Worm (Caenorhabditis elegans) whole organism, L4 larva: ENCODE data around the gene fbxa-44.

ENCODE experiments used
- D1046.2 ChIP-seq: fragments of 200-800 bp; sonication (Bioruptor generic); IDR thresholded peaks from 2 replicates; pipeline ENCODE4 v1.3.6; 2022; ENCODE audit warnings: missing genetic modification characterization, missing compliant biosample characterization
- F10B5.3 ChIP-seq: sonication (generic microtip); optimal IDR thresholded peaks from 2 replicates; lab custom pipeline; 2016; ENCODE audit warnings: mild to moderate bottlenecking, missing genetic modification characterization, missing compliant biosample characterization
- F37D6.2 ChIP-seq: sonication (generic microtip); optimal IDR thresholded peaks from 2 replicates; lab custom pipeline; 2016; ENCODE audit warnings: mild to moderate bottlenecking, missing genetic modification characterization, missing compliant biosample characterization
- F44E2.7 ChIP-seq: fragments of 200-800 bp; sonication (Bioruptor generic); IDR thresholded peaks from 2 replicates; pipeline ENCODE4 v2.1.2; 2022; ENCODE audit warnings: missing genetic modification characterization, missing compliant biosample characterization
- R02D3.7 ChIP-seq: fragments of 150-350 bp; sonication (generic microtip); optimal IDR thresholded peaks from 3 replicates; lab custom pipeline; 2014; ENCODE audit warnings: missing biosample characterization, missing genetic modification characterization
- T26A8.4 ChIP-seq: fragments of 200-800 bp; sonication (Bioruptor generic); IDR thresholded peaks from 2 replicates; pipeline ENCODE4 v1.3.6; 2022; ENCODE audit warnings: missing genetic modification characterization, missing compliant biosample characterization
- Y48G9A.11 ChIP-seq: fragments of 200-800 bp; sonication (Bioruptor generic); IDR thresholded peaks from 2 replicates; pipeline ENCODE4 v1.3.6; 2022; ENCODE audit warnings: missing genetic modification reagents, missing genetic modification characterization, missing compliant biosample characterization
- ZK546.5 ChIP-seq, 2 experiments: sonication (generic microtip); optimal IDR thresholded peaks; 2 replicates each; lab custom pipeline; 2017; ENCODE audit warnings: missing biosample characterization in 2 of 2, missing genetic modification characterization in 2 of 2
- ama-1 ChIP-seq: fragments of 150-350 bp; optimal IDR thresholded peaks from 2 replicates; lab custom pipeline; 2014; ENCODE audit warnings: inconsistent platforms, mixed read lengths
- ceh-32 ChIP-seq: sonication (generic microtip); optimal IDR thresholded peaks from 2 replicates; lab custom pipeline; 2016; ENCODE audit warnings: mild to moderate bottlenecking, missing genetic modification characterization, missing compliant biosample characterization; ENCODE audit not compliant: poor library complexity
- ceh-44 ChIP-seq: fragments of 200-800 bp; sonication (Bioruptor generic); IDR thresholded peaks from 2 replicates; pipeline ENCODE4 v1.3.6; 2022; ENCODE audit warnings: missing genetic modification reagents, missing genetic modification characterization, missing compliant biosample characterization
- ceh-62 ChIP-seq: sonication (generic microtip); optimal IDR thresholded peaks from 2 replicates; lab custom pipeline; 2017; ENCODE audit warnings: missing biosample characterization, missing genetic modification characterization
- cey-2 ChIP-seq: sonication (generic microtip); optimal IDR thresholded peaks from 3 replicates; lab custom pipeline; 2017; ENCODE audit warnings: missing genetic modification characterization, mild to moderate bottlenecking, missing compliant biosample characterization, antibody characterized with exemption, borderline replicate concordance; ENCODE audit not compliant: insufficient read depth
- ctbp-1 ChIP-seq: fragments of 200-800 bp; sonication (Bioruptor generic); IDR thresholded peaks from 2 replicates; pipeline ENCODE4 v1.3.6; 2022; ENCODE audit warnings: missing genetic modification reagents, missing genetic modification characterization, missing compliant biosample characterization
- daf-12 ChIP-seq: fragments of 150-350 bp; optimal IDR thresholded peaks from 2 replicates; lab custom pipeline; 2014; ENCODE audit warnings: missing biosample characterization, missing genetic modification reagents, missing genetic modification characterization
- daf-16 ChIP-seq, 3 experiments: sonication (generic microtip); optimal IDR thresholded peaks; 2 replicates each; lab custom pipeline; 2016 to 2017; ENCODE audit warnings: missing genetic modification characterization in 3 of 3, missing genetic modification reagents in 3 of 3, mild to moderate bottlenecking in 2 of 3, missing compliant biosample characterization in 2 of 3, missing biosample characterization in 1 of 3, moderate library complexity in 1 of 3
- daf-8 ChIP-seq: fragments of 200-800 bp; sonication (Bioruptor generic); IDR thresholded peaks from 2 replicates; pipeline ENCODE4 v1.3.6; 2022; ENCODE audit warnings: missing genetic modification characterization, missing compliant biosample characterization
- dmd-9 ChIP-seq: fragments of 200-800 bp; sonication (Bioruptor generic); IDR thresholded peaks from 2 replicates; pipeline ENCODE4 v1.3.6; 2022; ENCODE audit warnings: missing genetic modification reagents, missing genetic modification characterization, missing compliant biosample characterization
- duxl-1 ChIP-seq: sonication (generic microtip); optimal IDR thresholded peaks from 2 replicates; lab custom pipeline; 2016; ENCODE audit warnings: mild to moderate bottlenecking, missing genetic modification characterization, moderate library complexity, missing compliant biosample characterization; ENCODE audit not compliant: poor library complexity
- egl-27 ChIP-seq: sonication (generic microtip); optimal IDR thresholded peaks from 3 replicates; lab custom pipeline; 2017; ENCODE audit warnings: missing biosample characterization, missing genetic modification reagents, missing genetic modification characterization
- hmg-1.1 ChIP-seq: fragments of 200-800 bp; sonication (Bioruptor generic); IDR thresholded peaks from 2 replicates; pipeline ENCODE4 v1.3.6; 2022; ENCODE audit warnings: missing genetic modification reagents, missing genetic modification characterization, missing compliant biosample characterization
- lin-13 ChIP-seq: fragments of 150-350 bp; optimal IDR thresholded peaks from 2 replicates; lab custom pipeline; 2014; ENCODE audit warnings: missing biosample characterization, missing genetic modification reagents, missing genetic modification characterization
- madf-5 ChIP-seq, 2 experiments: fragments of 200-800 bp; sonication (Bioruptor generic); IDR thresholded peaks; 2 replicates each; pipeline ENCODE4 v1.3.6; 2022; ENCODE audit warnings: missing compliant biosample characterization in 2 of 2, missing genetic modification characterization in 2 of 2
- madf-9 ChIP-seq: fragments of 200-800 bp; sonication (Bioruptor generic); conservative IDR thresholded peaks from 2 replicates; pipeline ENCODE4 v1.3.6; 2022; ENCODE audit warnings: missing genetic modification reagents, missing genetic modification characterization, missing compliant biosample characterization
- nhr-10 ChIP-seq: fragments of 150-350 bp; optimal IDR thresholded peaks from 2 replicates; lab custom pipeline; 2014; ENCODE audit warnings: missing biosample characterization, missing genetic modification characterization
- nhr-42 ChIP-seq: fragments of 200-800 bp; sonication (Bioruptor generic); IDR thresholded peaks from 2 replicates; pipeline ENCODE4 v1.3.6; 2022; ENCODE audit warnings: missing genetic modification characterization, missing compliant biosample characterization
- nhr-76 ChIP-seq: fragments of 150-350 bp; optimal IDR thresholded peaks from 2 replicates; lab custom pipeline; 2014; ENCODE audit warnings: missing biosample characterization, missing genetic modification characterization
- php-3 ChIP-seq: fragments of 200-800 bp; sonication (Bioruptor generic); IDR thresholded peaks from 2 replicates; pipeline ENCODE4 v1.3.6; 2022; ENCODE audit warnings: missing genetic modification reagents, missing genetic modification characterization, missing compliant biosample characterization
- pqm-1 ChIP-seq: sonication (generic microtip); optimal IDR thresholded peaks from 2 replicates; lab custom pipeline; 2017; ENCODE audit warnings: missing biosample characterization, missing genetic modification characterization
- saeg-2 ChIP-seq: fragments of 200-800 bp; sonication (Bioruptor generic); IDR thresholded peaks from 2 replicates; pipeline ENCODE4 v1.3.6; 2022; ENCODE audit warnings: missing genetic modification reagents, missing genetic modification characterization, missing compliant biosample characterization
- sdz-12 ChIP-seq: fragments of 200-800 bp; sonication (Bioruptor generic); optimal IDR thresholded peaks from 2 replicates; lab custom pipeline; 2018; ENCODE audit warnings: mild to moderate bottlenecking, missing genetic modification characterization, missing compliant biosample characterization
- set-16 ChIP-seq: fragments of 200-800 bp; sonication (Bioruptor generic); IDR thresholded peaks from 2 replicates; pipeline ENCODE4 v1.3.6; 2022; ENCODE audit warnings: missing genetic modification reagents, missing genetic modification characterization, missing compliant biosample characterization
- spr-1 ChIP-seq: sonication (generic microtip); optimal IDR thresholded peaks from 2 replicates; lab custom pipeline; 2016; ENCODE audit warnings: mild to moderate bottlenecking, missing genetic modification characterization, missing compliant biosample characterization
- tag-97 ChIP-seq: fragments of 200-800 bp; sonication (Bioruptor generic); IDR thresholded peaks from 2 replicates; pipeline ENCODE4 v1.3.6; 2022; ENCODE audit warnings: missing genetic modification characterization, missing compliant biosample characterization
- unc-130 ChIP-seq: sonication (generic microtip); optimal IDR thresholded peaks from 2 replicates; lab custom pipeline; 2016; ENCODE audit warnings: missing genetic modification reagents, missing genetic modification characterization, missing compliant biosample characterization
- unc-62 ChIP-seq, 3 experiments: fragments of 150-350 bp in 1 of 3; sonication (generic microtip); optimal IDR thresholded peaks in 2 of 3; peaks in 1 of 3; 1 replicate in 1 of 3; 2 replicates in 2 of 3; lab custom pipeline; 2014 to 2017; ENCODE audit warnings: missing biosample characterization in 3 of 3, missing genetic modification characterization in 3 of 3, missing genetic modification reagents in 3 of 3, missing genotype in 1 of 3
- vab-7 ChIP-seq: fragments of 200-800 bp; sonication (Bioruptor generic); IDR thresholded peaks from 2 replicates; pipeline ENCODE4 v1.3.6; 2022; ENCODE audit warnings: missing genetic modification reagents, missing genetic modification characterization, missing compliant biosample characterization
- zip-11 ChIP-seq: fragments of 200-800 bp; sonication (Bioruptor generic); IDR thresholded peaks from 2 replicates; pipeline ENCODE4 v1.3.6; 2022; ENCODE audit warnings: missing genetic modification characterization, missing compliant biosample characterization
- zip-2 ChIP-seq: fragments of 150-350 bp; optimal IDR thresholded peaks from 2 replicates; lab custom pipeline; 2014; ENCODE audit warnings: missing biosample characterization, missing genetic modification characterization

The fbxa-44 gene

DNA sequence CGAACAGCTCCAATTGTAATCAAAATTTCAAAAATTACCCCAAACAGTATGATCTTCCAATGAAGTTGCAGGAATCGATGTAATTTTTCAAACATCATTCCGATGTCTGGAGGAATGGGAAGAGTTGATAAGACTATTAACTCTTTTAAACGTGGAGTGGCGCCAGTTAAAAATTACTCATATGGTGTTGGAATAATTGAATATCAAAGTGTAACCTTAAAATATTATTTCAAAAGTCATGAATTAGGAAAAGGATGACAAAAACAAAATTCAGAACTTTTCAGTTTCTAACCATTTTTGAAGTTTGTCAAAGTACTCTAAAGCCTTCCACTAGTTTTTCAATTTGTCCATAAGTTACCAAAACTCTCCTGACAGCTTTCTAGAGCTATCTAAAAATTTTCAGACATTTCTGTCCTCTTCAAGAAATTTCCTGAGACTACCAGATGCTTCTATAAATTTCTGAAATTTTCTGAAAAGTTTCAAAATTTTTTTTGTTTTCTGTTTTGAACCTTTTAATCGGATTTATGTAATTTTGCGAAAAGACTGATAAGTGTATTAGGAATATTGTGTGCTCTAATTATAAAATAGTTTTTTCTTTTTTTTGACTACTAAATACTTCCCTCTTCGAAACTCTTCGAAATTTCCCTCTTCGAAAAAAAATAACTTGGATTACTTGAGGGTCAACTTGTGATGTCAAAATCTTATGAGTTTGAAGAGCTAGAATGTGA is 35.0 kb upstream of the fbxa-44 start, which contains the start of the genes clec-35 and clec-27:
TSS of gene clec-35 (minus strand) at position 101 of the 728 bp plus-strand sequence.
TSS of gene clec-27 (plus strand) at position 678 of the 728 bp plus-strand sequence.
- no peak for TF ChIP-seq egl-27 (tag; lab: Kevin White, UChicago)
- TF ChIP-seq F10B5.3 (tag; lab: Kevin White, UChicago) = no peak
- TF ChIP-seq pqm-1 = no peak
- TF ChIP-seq vab-7 (GFP tag; lab: Robert Waterston, UW) = no peak
- TF ChIP-seq madf-5 (GFP tag; IDR thresholded peaks at IDR 0.05; lab: Robert Waterston, UW) = no peak
- no peak for TF ChIP-seq set-16
- TF ChIP-seq madf-9 (GFP tag; lab: Robert Waterston, UW) = no peak
- no peak for TF ChIP-seq ctbp-1 (GFP tag; lab: Robert Waterston, UW)
- no peak for TF ChIP-seq zip-11 (GFP tag; lab: Robert Waterston, UW)

DNA sequence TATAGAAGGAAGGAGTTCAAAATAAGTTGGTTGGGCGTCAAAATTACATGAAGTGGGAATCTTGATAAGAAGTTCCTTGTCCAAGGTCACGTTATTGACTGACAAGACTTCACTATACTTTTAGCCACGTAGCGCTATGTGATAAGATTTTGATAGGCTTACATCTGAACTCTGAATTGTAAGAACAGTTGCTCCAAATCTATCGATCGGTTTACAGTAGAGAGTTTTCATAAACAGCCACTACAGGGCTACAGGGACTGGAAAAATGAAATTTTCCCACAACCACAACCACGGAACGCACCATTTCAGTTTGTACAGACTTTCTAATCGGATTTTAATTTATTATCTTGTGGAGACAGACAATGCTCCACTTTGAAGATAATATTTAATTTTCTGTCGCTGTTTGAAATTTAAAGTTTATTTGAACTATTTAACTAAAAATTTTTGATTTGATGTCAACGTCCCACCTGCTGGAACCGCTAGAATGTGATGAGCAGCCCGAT is 31.0 kb upstream of the fbxa-44 start, which contains the start of the genes clec-31 and clec-22:
TSS of gene clec-31 (minus strand) at position 101 of the 503 bp plus-strand sequence.
TSS of gene clec-22 (plus strand) at position 453 of the 503 bp plus-strand sequence.
- TF ChIP-seq unc-130 (GFP tag; lab: Kevin White, UChicago) = no peak
- TF ChIP-seq nhr-76 (tag; lab: Kevin White, UChicago) = no peak
- no peak for TF ChIP-seq cey-2 (tag; lab: Kevin White, UChicago)
- no peak for TF ChIP-seq nhr-42 (GFP tag; lab: Robert Waterston, UW)
- no peak for TF ChIP-seq R02D3.7
- no peak for TF ChIP-seq dmd-9
- no peak for TF ChIP-seq ctbp-1 (GFP tag; lab: Robert Waterston, UW)
- no peak for TF ChIP-seq daf-12 (tag; lab: Kevin White, UChicago)
- no peak for TF ChIP-seq ZK546.5 (tag; optimal IDR thresholded peaks at IDR 0.05; lab: Kevin White, UChicago)
- no peak for TF ChIP-seq lin-13 (GFP tag; lab: Kevin White, UChicago)
- TF ChIP-seq hmg-1.1 (GFP tag; lab: Robert Waterston, UW) = no peak
- no peak for TF ChIP-seq Y48G9A.11 (GFP tag; lab: Robert Waterston, UW)
- TF ChIP-seq spr-1 = no peak
- TF ChIP-seq daf-16 (GFP tag; optimal IDR thresholded peaks at IDR 0.05; lab: Kevin White, UChicago) = no peak
- TF ChIP-seq daf-16 (tag; optimal IDR thresholded peaks at IDR 0.05; lab: Kevin White, UChicago) = no peak
- no peak for TF ChIP-seq unc-62 (GFP tag; optimal IDR thresholded peaks at IDR 0.05 in 1 of 2; lab: Kevin White, UChicago)
- TF ChIP-seq unc-62 (tag; optimal IDR thresholded peaks at IDR 0.05; lab: Kevin White, UChicago) = no peak
- TF ChIP-seq zip-2 (tag; lab: Kevin White, UChicago) = no peak
- TF ChIP-seq tag-97 (GFP tag; lab: Robert Waterston, UW) = no peak
- TF ChIP-seq daf-8 (GFP tag; lab: Robert Waterston, UW) = no peak

DNA sequence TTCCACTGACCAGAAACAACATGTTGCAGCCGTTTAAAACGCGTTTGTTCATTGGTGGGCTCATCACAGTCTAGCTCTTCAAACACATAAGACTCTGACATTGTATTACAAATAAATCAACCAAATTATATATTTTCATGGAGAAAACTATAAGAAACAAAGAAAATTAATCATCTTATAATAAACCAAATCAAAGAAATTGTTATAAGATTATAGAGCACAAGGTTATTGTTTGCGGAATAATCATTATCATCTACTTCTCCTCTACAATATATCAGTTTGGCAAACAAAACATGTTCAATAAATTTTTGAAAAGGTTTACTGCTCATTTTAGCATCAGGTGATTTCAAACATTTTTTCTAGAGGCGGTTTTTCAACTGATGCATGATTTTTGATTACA is 27.4 kb upstream of the fbxa-44 start, which contains the start of the genes clec-32 and clec-24:
TSS of gene clec-32 (minus strand) at position 101 of the 400 bp plus-strand sequence.
TSS of gene clec-24 (plus strand) at position 294 of the 400 bp plus-strand sequence.
- TF ChIP-seq ceh-32 (tag; lab: Kevin White, UChicago) = no peak

DNA sequence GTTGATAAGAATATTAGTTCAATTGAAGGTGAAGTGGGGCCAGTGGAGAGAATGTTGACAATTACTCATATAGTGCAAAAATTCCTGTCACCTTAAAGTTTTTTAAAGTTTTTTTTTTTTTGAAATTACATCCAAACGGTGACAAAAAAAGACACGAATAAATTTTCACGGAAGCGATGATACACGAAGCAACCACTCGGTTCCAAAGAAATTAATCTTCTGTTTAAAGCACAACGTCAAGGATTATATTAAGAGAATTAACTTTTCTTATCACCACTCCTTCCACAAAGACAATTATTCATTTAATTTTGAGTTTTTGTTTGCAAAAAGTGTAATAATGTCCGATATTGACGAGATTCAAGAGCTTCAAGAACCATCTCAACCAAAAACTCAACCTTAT is 23.7 kb upstream of the fbxa-44 start, which contains the start of gene clec-28:
TSS of gene clec-28 (plus strand) at position 301 of the 400 bp plus-strand sequence.
- TF ChIP-seq sdz-12 (GFP tag; lab: Kevin White, UChicago) (no peak), madf-9 (GFP tag; lab: Robert Waterston, UW) (no peak)

DNA sequence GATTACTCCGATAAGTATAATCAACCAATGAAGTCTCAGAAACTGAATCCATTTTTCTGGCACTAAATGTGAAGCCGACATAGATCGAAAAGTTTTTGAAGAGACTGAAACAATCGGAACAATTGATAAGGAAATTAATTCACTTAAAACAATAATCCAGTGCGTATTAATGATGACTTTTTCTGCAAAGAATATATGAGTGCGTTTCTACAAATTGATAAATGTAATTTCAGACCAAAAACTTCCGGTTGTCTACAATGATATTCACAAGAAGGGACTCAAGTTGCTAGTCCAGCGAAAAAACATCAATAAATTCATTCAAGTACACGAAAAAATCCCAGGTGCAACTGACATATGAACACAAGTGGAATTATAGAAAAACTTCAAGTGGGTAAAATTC is 19.3 kb upstream of the fbxa-44 start, which contains the start of gene clec-33:
TSS of gene clec-33 (minus strand) at position 101 of the 400 bp plus-strand sequence.
- TF ChIP-seq duxl-1 (no peak), F44E2.7 (GFP tag; lab: Robert Waterston, UW) (no peak), ceh-44 (GFP tag; lab: Robert Waterston, UW) (no peak), php-3 (GFP tag; lab: Robert Waterston, UW) (no peak), nhr-76 (tag; lab: Kevin White, UChicago) (no peak), ama-1 (lab: Kevin White, UChicago) (no peak), ceh-62 (tag; lab: Kevin White, UChicago) (no peak), D1046.2 (no peak), spr-1 (no peak), T26A8.4 (GFP tag; lab: Robert Waterston, UW) (no peak), saeg-2 (no peak), nhr-10 (tag; lab: Kevin White, UChicago) (no peak), daf-12 (tag; lab: Kevin White, UChicago) (no peak), F37D6.2 (tag; lab: Kevin White, UChicago) (no peak)
